Worm (Caenorhabditis elegans): ENCODE measurements around the gene C02E7.6.
A peak's percentile ranks its signal among the peaks of the same experiment; 100 is the strongest.

The C02E7.6 gene

DNA sequence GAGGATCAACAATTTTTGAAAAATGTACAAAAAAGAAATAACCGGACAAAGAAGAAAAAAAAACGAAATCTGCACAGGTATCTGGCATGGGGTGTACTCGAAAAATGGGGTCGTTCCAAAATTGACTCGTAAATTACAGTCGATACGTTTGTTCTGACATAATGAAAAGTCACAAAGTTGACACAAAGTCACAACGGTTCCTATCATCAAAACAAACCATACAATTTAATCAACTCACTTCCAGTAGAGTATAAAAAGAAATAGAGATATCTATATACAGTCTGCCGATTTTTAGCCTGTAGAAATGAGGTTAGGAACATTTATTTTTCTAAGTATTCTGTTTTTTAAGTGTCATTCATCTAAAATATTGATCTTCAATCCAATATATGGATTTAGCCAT lies 34.5 kb upstream of the C02E7.6 start, which contains the start of gene T19H12.12:
T19H12.12 (plus strand) TSS at position 301 of the 400 bp plus-strand sequence.
- no peak for TF ChIP-seq nhr-12 (tag; optimal IDR thresholded peaks at IDR 0.05)
- no peak for TF ChIP-seq ztf-11 (tag; optimal IDR thresholded peaks at IDR 0.05)
- TF ChIP-seq bed-3 (GFP tag; optimal IDR thresholded peaks at IDR 0.05): no peak
- TF ChIP-seq zip-8 (tag; optimal IDR thresholded peaks at IDR 0.05): no peak
- TF ChIP-seq ces-1 (GFP tag; optimal IDR thresholded peaks at IDR 0.05): no peak
- TF ChIP-seq pha-4 (tag; optimal IDR thresholded peaks at IDR 0.05): no peak
- TF ChIP-seq sem-2 (GFP tag; optimal IDR thresholded peaks at IDR 0.05): no peak
- TF ChIP-seq mab-5 (tag; optimal IDR thresholded peaks at IDR 0.05): no peak
- TF ChIP-seq mep-1 (tag; optimal IDR thresholded peaks at IDR 0.05): no peak
- no peak for TF ChIP-seq M03D4.4 (tag; optimal IDR thresholded peaks at IDR 0.05)
- no peak for TF ChIP-seq ceh-43 (GFP tag; optimal IDR thresholded peaks at IDR 0.05)
- TF ChIP-seq lin-13 (tag; optimal IDR thresholded peaks at IDR 0.05): no peak
- no peak for TF ChIP-seq lin-32 (GFP tag; optimal IDR thresholded peaks at IDR 0.05)

ce11 chrV:4885372-4885771 lies 33.6 kb upstream of the C02E7.6 start, which contains the start of gene T19H12.3:
Gene T19H12.3 (plus strand): TSS chrV:4885672.
- no peak for TF ChIP-seq nhr-237 (tag; optimal IDR thresholded peaks at IDR 0.05)
- TF ChIP-seq ceh-83 (GFP tag; optimal IDR thresholded peaks at IDR 0.05): no peak
- no peak for TF ChIP-seq sem-2 (GFP tag; optimal IDR thresholded peaks at IDR 0.05)
- no peak for TF ChIP-seq mls-2 (tag; optimal IDR thresholded peaks at IDR 0.05)
- TF ChIP-seq snpc-4 (tag; optimal IDR thresholded peaks at IDR 0.05): no peak
- no peak for TF ChIP-seq zip-8 (tag; optimal IDR thresholded peaks at IDR 0.05)
- no peak for TF ChIP-seq M03D4.4 (tag; optimal IDR thresholded peaks at IDR 0.05)
- TF ChIP-seq ham-2 (GFP tag; optimal IDR thresholded peaks at IDR 0.05): no peak
- TF ChIP-seq ceh-43 (GFP tag; optimal IDR thresholded peaks at IDR 0.05): no peak
- no peak for TF ChIP-seq nhr-2 (tag; optimal IDR thresholded peaks at IDR 0.05)
- no peak for TF ChIP-seq sptf-1 (tag; optimal IDR thresholded peaks at IDR 0.05)
- no peak for TF ChIP-seq elt-3 (tag; optimal IDR thresholded peaks at IDR 0.05)
- TF ChIP-seq mab-5 (tag; optimal IDR thresholded peaks at IDR 0.05): no peak
- TF ChIP-seq ztf-11 (tag; optimal IDR thresholded peaks at IDR 0.05): no peak
- TF ChIP-seq nhr-12 (tag; optimal IDR thresholded peaks at IDR 0.05): no peak
- TF ChIP-seq pha-4 (tag; optimal IDR thresholded peaks at IDR 0.05): no peak
- no peak for TF ChIP-seq flh-1 (GFP tag; optimal IDR thresholded peaks at IDR 0.05)
- no peak for TF ChIP-seq ces-1 (GFP tag; optimal IDR thresholded peaks at IDR 0.05)

ce11 chrV:4889477-4889876 lies 29.5 kb upstream of the C02E7.6 start, which contains the start of gene ugt-12:
Gene ugt-12 (minus strand): TSS chrV:4889629.
- TF ChIP-seq mab-5 (tag; optimal IDR thresholded peaks at IDR 0.05) (no peak), unc-62 (GFP tag; optimal IDR thresholded peaks at IDR 0.05) (no peak), lin-32 (GFP tag; optimal IDR thresholded peaks at IDR 0.05) (no peak), pha-4 (tag; optimal IDR thresholded peaks at IDR 0.05) (no peak), zip-8 (tag; optimal IDR thresholded peaks at IDR 0.05) (no peak), ham-2 (GFP tag; optimal IDR thresholded peaks at IDR 0.05) (no peak), lin-13 (tag; optimal IDR thresholded peaks at IDR 0.05) (no peak), sem-2 (GFP tag; optimal IDR thresholded peaks at IDR 0.05) (no peak), flh-1 (GFP tag; optimal IDR thresholded peaks at IDR 0.05) (no peak), mls-2 (tag; optimal IDR thresholded peaks at IDR 0.05) (no peak), lsy-2 (tag; optimal IDR thresholded peaks at IDR 0.05) (no peak), ztf-11 (tag; optimal IDR thresholded peaks at IDR 0.05) (no peak), drap-1 (GFP tag; optimal IDR thresholded peaks at IDR 0.05) (no peak), elt-1 (tag; optimal IDR thresholded peaks at IDR 0.05; ENCODE audit: borderline replicate concordance, insufficient read depth) (no peak), elt-3 (tag; optimal IDR thresholded peaks at IDR 0.05) (no peak), sptf-1 (tag; optimal IDR thresholded peaks at IDR 0.05) (no peak), nhr-12 (tag; optimal IDR thresholded peaks at IDR 0.05) (no peak), tbx-8 (GFP tag; optimal IDR thresholded peaks at IDR 0.05) (no peak), cnd-1 (tag; optimal IDR thresholded peaks at IDR 0.05) (no peak)

DNA sequence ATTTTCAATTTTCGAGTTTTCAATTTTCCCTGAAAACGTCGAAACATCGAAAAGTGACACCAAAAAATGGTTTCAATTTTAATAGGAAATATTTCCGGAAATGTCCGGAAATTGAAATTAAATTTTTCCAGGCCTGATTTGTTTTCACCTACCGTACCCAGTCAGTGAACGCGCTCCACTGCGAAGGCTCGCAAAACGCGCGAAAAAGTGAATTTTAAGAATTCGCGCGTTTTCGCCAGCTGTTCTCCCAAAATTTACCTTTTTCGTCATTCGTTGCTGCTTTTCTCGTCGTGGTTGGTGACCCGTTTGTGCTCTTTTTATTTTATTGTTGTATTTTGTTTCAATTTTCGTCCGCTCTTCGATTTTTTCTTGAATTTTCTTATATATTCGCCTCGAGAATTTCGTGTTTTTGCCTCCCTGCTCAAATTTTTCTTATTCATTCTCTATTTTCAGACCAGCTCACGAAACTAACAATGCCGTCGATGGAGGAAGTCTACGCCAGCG lies 29.0 kb upstream of the C02E7.6 start, which contains the start of gene T19H12.2:
T19H12.2 (plus strand) TSS at position 454 of the 504 bp plus-strand sequence.
- TF ChIP-seq lsy-2 (tag; optimal IDR thresholded peaks at IDR 0.05) (peak; percentile 50), flh-1 (GFP tag; optimal IDR thresholded peaks at IDR 0.05) (no peak)

- TF ChIP-seq ceh-43 (GFP tag; optimal IDR thresholded peaks at IDR 0.05) (no peak), lin-13 (tag; optimal IDR thresholded peaks at IDR 0.05) (no peak), mls-2 (tag; optimal IDR thresholded peaks at IDR 0.05) (no peak), sptf-1 (tag; optimal IDR thresholded peaks at IDR 0.05) (no peak), unc-62 (GFP tag; optimal IDR thresholded peaks at IDR 0.05) (no peak), unc-39 (tag; optimal IDR thresholded peaks at IDR 0.05) (no peak), elt-1 (tag; optimal IDR thresholded peaks at IDR 0.05; ENCODE audit: borderline replicate concordance, insufficient read depth) (no peak), blmp-1 (tag; optimal IDR thresholded peaks at IDR 0.05) (no peak), pha-4 (tag; optimal IDR thresholded peaks at IDR 0.05) (no peak), tbx-8 (GFP tag; optimal IDR thresholded peaks at IDR 0.05) (no peak), ham-2 (GFP tag; optimal IDR thresholded peaks at IDR 0.05) (no peak)
Observed at ce11 chrV:4890781-4891180, 28.2 kb upstream of the C02E7.6 start.
